Worm (Caenorhabditis elegans) whole organism, L1 larva: ENCODE data around the gene C15C8.7.

Experiments
- C34B4.2 ChIP-seq: sonication (generic microtip); optimal IDR thresholded peaks from 2 replicates; lab custom pipeline; 2017; ENCODE audit warnings: mild to moderate bottlenecking, missing genetic modification characterization, missing compliant biosample characterization
- aly-2 ChIP-seq: fragments of 150-350 bp; optimal IDR thresholded peaks from 2 replicates; lab custom pipeline; 2014; ENCODE audit warnings: missing biosample characterization, missing genetic modification characterization
- elt-2 ChIP-seq: sonication (generic microtip); optimal IDR thresholded peaks from 2 replicates; lab custom pipeline; 2016; ENCODE audit warnings: missing genetic modification characterization, mild to moderate bottlenecking, inconsistent platforms, missing compliant biosample characterization, missing genetic modification reagents
- fos-1 ChIP-seq: fragments of 150-350 bp; optimal IDR thresholded peaks from 2 replicates; lab custom pipeline; 2014; ENCODE audit warnings: missing biosample characterization, missing genetic modification characterization
- lin-13 ChIP-seq: fragments of 150-350 bp; optimal IDR thresholded peaks from 2 replicates; lab custom pipeline; 2014; ENCODE audit warnings: missing biosample characterization, missing genetic modification reagents, missing genetic modification characterization
- lin-15B ChIP-seq: fragments of 150-350 bp; sonication (generic microtip); optimal IDR thresholded peaks from 3 replicates; lab custom pipeline; 2014; ENCODE audit warnings: missing biosample characterization, missing genetic modification characterization
- lsy-2 ChIP-seq, 2 experiments: fragments of 150-350 bp; optimal IDR thresholded peaks; 2 replicates each; lab custom pipeline; 2014; ENCODE audit warnings: missing biosample characterization in 2 of 2, missing genetic modification characterization in 2 of 2
- nhr-11 ChIP-seq: fragments of 150-350 bp; optimal IDR thresholded peaks from 2 replicates; lab custom pipeline; 2014; ENCODE audit warnings: missing biosample characterization, missing genetic modification characterization
- nhr-237 ChIP-seq: fragments of 150-350 bp; optimal IDR thresholded peaks from 2 replicates; lab custom pipeline; 2014; ENCODE audit warnings: missing biosample characterization, missing genetic modification characterization
- nhr-76 ChIP-seq: sonication (generic microtip); optimal IDR thresholded peaks from 2 replicates; lab custom pipeline; 2017; ENCODE audit warnings: missing biosample characterization, missing genetic modification characterization
- pax-3 ChIP-seq: fragments of 200-800 bp; sonication (Bioruptor generic); optimal IDR thresholded peaks from 2 replicates; lab custom pipeline; 2018; ENCODE audit warnings: mild to moderate bottlenecking, missing genetic modification characterization, moderate library complexity, missing compliant biosample characterization
- unc-86 ChIP-seq: sonication (generic microtip); optimal IDR thresholded peaks from 2 replicates; lab custom pipeline; 2016; ENCODE audit warnings: missing genetic modification characterization, missing compliant biosample characterization
- zag-1 ChIP-seq: fragments of 150-350 bp; optimal IDR thresholded peaks from 2 replicates; lab custom pipeline; 2014; ENCODE audit warnings: missing biosample characterization, missing genetic modification characterization

DNA sequence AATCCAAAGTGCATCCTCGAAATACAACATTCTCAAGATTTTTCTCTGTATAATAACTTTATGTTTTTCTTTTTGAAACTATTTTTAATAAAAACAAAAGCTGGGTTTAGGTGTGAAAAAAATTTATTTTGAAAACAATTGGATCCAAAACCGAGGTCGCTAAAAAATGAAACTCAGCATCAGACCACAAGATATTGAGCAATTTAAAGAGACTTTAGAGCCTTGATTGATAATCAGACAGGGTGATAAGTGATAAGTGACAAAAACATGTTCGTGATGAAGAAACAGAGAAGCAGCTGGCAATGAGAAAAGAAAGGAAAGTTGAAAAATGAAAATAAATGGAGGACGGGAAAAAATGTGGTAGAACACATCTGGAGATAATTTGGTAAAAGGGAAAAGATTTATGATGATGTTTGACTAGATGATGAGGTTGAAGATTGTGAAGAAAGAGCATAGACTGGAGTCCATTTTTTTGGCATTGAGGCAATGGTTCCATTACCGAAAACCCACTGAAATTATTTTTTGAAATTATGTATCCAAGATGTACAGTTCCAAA, 6.7 kb upstream of the C15C8.7 start, which contains the start of gene C15C8.6:
- TF ChIP-seq nhr-76 (tag; lab: Kevin White, UChicago) (no peak), lin-15B (tag; lab: Kevin White, UChicago) (no peak), aly-2 (tag; lab: Kevin White, UChicago) (no peak), fos-1 (tag; lab: Kevin White, UChicago) (no peak), nhr-11 (tag; lab: Kevin White, UChicago) (no peak), pax-3 (no peak), nhr-237 (tag; lab: Kevin White, UChicago) (no peak), C34B4.2 (no peak), zag-1 (tag; lab: Kevin White, UChicago) (no peak), unc-86 (no peak), lin-13 (GFP tag; lab: Kevin White, UChicago) (no peak), elt-2 (tag; lab: Kevin White, UChicago) (no peak), lsy-2 (tag; optimal IDR thresholded peaks at IDR 0.05; lab: Kevin White, UChicago) (no peak)
